Fruit fly (Drosophila melanogaster): ENCODE data around the gene lush.

lush gene

dm6 chr3L:19642448-19643020 is 36.6 kb upstream of the lush start, which contains the start of gene Rnf146 (continued):
- TF ChIP-seq CG8924 (tag; optimal IDR thresholded peaks at IDR 0.05), result peak; percentile 21
- TF ChIP-seq CTCF (GFP tag; optimal IDR thresholded peaks at IDR 0.05), result no peak
- peak; percentile 65 for TF ChIP-seq Ets97D (GFP tag; optimal IDR thresholded peaks at IDR 0.05)
- TF ChIP-seq CG43689 (GFP tag; IDR thresholded peaks at IDR 0.05), result no peak
- TF ChIP-seq prd (optimal IDR thresholded peaks at IDR 0.05), result no peak
- TF ChIP-seq prd (GFP tag; IDR thresholded peaks at IDR 0.05), result no peak
- no peak for TF ChIP-seq jigr1 (GFP tag; IDR thresholded peaks at IDR 0.05)
- TF ChIP-seq Doc3 (GFP tag; IDR thresholded peaks at IDR 0.05; ENCODE audit: partially characterized antibody), result no peak
- TF ChIP-seq CG7839 (tag; optimal IDR thresholded peaks at IDR 0.05), result no peak
- peak; percentile 57 for TF ChIP-seq CG11504 (tag; optimal IDR thresholded peaks at IDR 0.05)
- TF ChIP-seq chm (GFP tag; IDR thresholded peaks at IDR 0.05), result no peak
- no peak for TF ChIP-seq CG10979 (tag; optimal IDR thresholded peaks at IDR 0.05)
- TF ChIP-seq Fer2 (tag; optimal IDR thresholded peaks at IDR 0.05), result no peak
- TF ChIP-seq klu (GFP tag; IDR thresholded peaks at IDR 0.05), result no peak
- no peak for TF ChIP-seq CG7556 (GFP tag; optimal IDR thresholded peaks at IDR 0.05)
- TF ChIP-seq ind (GFP tag; optimal IDR thresholded peaks at IDR 0.05), result no peak
- no peak for TF ChIP-seq CG9437 (GFP tag; optimal IDR thresholded peaks at IDR 0.05)
- TF ChIP-seq Fer1 (GFP tag; optimal IDR thresholded peaks at IDR 0.05), result peak; percentile 29
- no peak for TF ChIP-seq ssp (GFP tag; IDR thresholded peaks at IDR 0.05)
- TF ChIP-seq p53 (GFP tag; optimal IDR thresholded peaks at IDR 0.05), result no peak
- no peak for TF ChIP-seq CG11695 (GFP tag; IDR thresholded peaks at IDR 0.05)
- peak; percentile 49 for TF ChIP-seq CG1603 (tag; optimal IDR thresholded peaks at IDR 0.05)
- peak; percentile 46; the same call in 1 of the 4 replicates for TF ChIP-seq Dll (GFP tag; IDR thresholded peaks at IDR 0.05; ENCODE audit: partially characterized antibody)
- no peak for TF ChIP-seq sc (optimal IDR thresholded peaks at IDR 0.05)
- no peak for TF ChIP-seq sc (GFP tag; optimal IDR thresholded peaks at IDR 0.05)
- no peak for TF ChIP-seq pros (GFP tag; optimal IDR thresholded peaks at IDR 0.05)
- no peak for TF ChIP-seq kah (GFP tag; optimal IDR thresholded peaks at IDR 0.05)
- TF ChIP-seq CG2120 (GFP tag; optimal IDR thresholded peaks at IDR 0.05), result peak; percentile 28
- TF ChIP-seq sr (GFP tag; IDR thresholded peaks at IDR 0.05), result no peak
- no peak for TF ChIP-seq sug (tag; optimal IDR thresholded peaks at IDR 0.05)
- TF ChIP-seq TFAM (GFP tag; optimal IDR thresholded peaks at IDR 0.05), result no peak
- no peak for TF ChIP-seq CG3995 (GFP tag; optimal IDR thresholded peaks at IDR 0.05)
- TF ChIP-seq slou (GFP tag; optimal IDR thresholded peaks at IDR 0.05), result no peak
- 0 out of 2 replicates have a peak, but pooled peaks have one; percentile 16 for TF ChIP-seq Bgb (GFP tag; IDR thresholded peaks at IDR 0.05; ENCODE audit: partially characterized antibody)
- TF ChIP-seq sd (tag; optimal IDR thresholded peaks at IDR 0.05), result no peak
- TF ChIP-seq CG8281 (tag; optimal IDR thresholded peaks at IDR 0.05), result no peak
- no peak for TF ChIP-seq hbn (GFP tag; IDR thresholded peaks at IDR 0.05; ENCODE audit: partially characterized antibody)
- no peak for TF ChIP-seq caup (GFP tag; optimal IDR thresholded peaks at IDR 0.05; ENCODE audit: severe bottlenecking)
- no peak for TF ChIP-seq CG17359 (tag; optimal IDR thresholded peaks at IDR 0.05)
- TF ChIP-seq CG2712 (tag; optimal IDR thresholded peaks at IDR 0.05), result peak; percentile 6
- no peak for TF ChIP-seq CG4328 (GFP tag; optimal IDR thresholded peaks at IDR 0.05)
- peak; percentile 20 for TF ChIP-seq YL-1 (GFP tag; optimal IDR thresholded peaks at IDR 0.05)
- no peak for TF ChIP-seq Rx (GFP tag; IDR thresholded peaks at IDR 0.05)
- TF ChIP-seq lmd (GFP tag; IDR thresholded peaks at IDR 0.05), result no peak
- no peak for TF ChIP-seq MTF-1 (GFP tag; optimal IDR thresholded peaks at IDR 0.05; ENCODE audit: borderline replicate concordance)
- TF ChIP-seq ken (GFP tag; IDR thresholded peaks at IDR 0.05), result no peak
- no peak for TF ChIP-seq HLH3B (GFP tag; IDR thresholded peaks at IDR 0.05)
- no peak for TF ChIP-seq Hmx (GFP tag; optimal IDR thresholded peaks at IDR 0.05)
- 0 out of 2 replicates have a peak, but pooled peaks have one; percentile 43 for TF ChIP-seq CG4360 (GFP tag; IDR thresholded peaks at IDR 0.05)
- no peak for TF ChIP-seq shn (GFP tag; optimal IDR thresholded peaks at IDR 0.05)
- TF ChIP-seq CG7271 (tag; optimal IDR thresholded peaks at IDR 0.05), result no peak
